Fruit fly (Drosophila melanogaster) whole organism, embryonic: ENCODE measurements around the gene Drsl5.

Experiments
- Aef1 ChIP-seq: fragments of 200-800 bp; sonication (Bioruptor generic); IDR thresholded peaks from 3 replicates; pipeline ENCODE4 v1.3.6; 2022; ENCODE audit warnings: missing biosample characterization, missing genetic modification characterization
- CG11085 ChIP-seq: fragments of 200-800 bp; sonication (Bioruptor generic); IDR thresholded peaks from 2 replicates; pipeline ENCODE4 v1.3.6; 2022; ENCODE audit warnings: missing biosample characterization, missing genetic modification characterization
- CG11456 ChIP-seq: fragments of 200-800 bp; sonication (Bioruptor generic); IDR thresholded peaks from 3 replicates; pipeline ENCODE4 v1.3.6; 2022; ENCODE audit warnings: missing biosample characterization, missing genetic modification characterization
- CG13624 ChIP-seq: fragments of 200-800 bp; sonication (Bioruptor generic); optimal IDR thresholded peaks from 2 replicates; lab custom pipeline; 2016; ENCODE audit warnings: missing biosample characterization, missing genetic modification characterization
- CG14050 ChIP-seq: fragments of 200-800 bp; sonication (Bioruptor generic); IDR thresholded peaks from 3 replicates; pipeline ENCODE4 v1.3.6; 2022; ENCODE audit warnings: missing biosample characterization, missing genetic modification characterization
- CG1602 ChIP-seq: fragments of 200-800 bp; sonication (Bioruptor generic); optimal IDR thresholded peaks from 3 replicates; lab custom pipeline; 2016; ENCODE audit warnings: missing biosample characterization, missing genetic modification characterization
- CG16813 ChIP-seq: fragments of 200-800 bp; sonication (Bioruptor generic); IDR thresholded peaks from 3 replicates; pipeline ENCODE4 v1.3.6; 2022; ENCODE audit warnings: missing biosample characterization, missing genetic modification characterization; ENCODE audit not compliant: partially characterized antibody
- CG2199 ChIP-seq: fragments of 200-800 bp; sonication (Bioruptor generic); IDR thresholded peaks from 3 replicates; pipeline ENCODE4 v1.3.6; 2022; ENCODE audit warnings: missing biosample characterization, missing genetic modification characterization
- CG2712 ChIP-seq: fragments of 200-800 bp; optimal IDR thresholded peaks from 3 replicates; lab custom pipeline; 2019; ENCODE audit warnings: missing biosample characterization, mild to moderate bottlenecking, missing genetic modification characterization, moderate library complexity
- CG30403 ChIP-seq: fragments of 200-800 bp; sonication (Bioruptor generic); optimal IDR thresholded peaks from 3 replicates; lab custom pipeline; 2016; ENCODE audit warnings: missing biosample characterization, missing genetic modification characterization
- CG34224 ChIP-seq: fragments of 200-800 bp; sonication (Bioruptor generic); IDR thresholded peaks from 3 replicates; pipeline ENCODE4 v1.3.6; 2022; ENCODE audit warnings: missing biosample characterization, missing genetic modification characterization; ENCODE audit not compliant: partially characterized antibody
- CG34422 ChIP-seq: fragments of 200-800 bp; sonication (Bioruptor generic); IDR thresholded peaks from 3 replicates; pipeline ENCODE4 v1.3.6; 2022; ENCODE audit warnings: missing biosample characterization, missing genetic modification characterization
- CG4360 ChIP-seq: fragments of 200-800 bp; sonication (Bioruptor generic); IDR thresholded peaks from 2 replicates; pipeline ENCODE4 v1.3.6; 2022; ENCODE audit warnings: missing biosample characterization, missing genetic modification characterization
- CG4404 ChIP-seq: fragments of 200-800 bp; sonication (Bioruptor generic); IDR thresholded peaks from 2 replicates; pipeline ENCODE4 v1.3.6; 2022; ENCODE audit warnings: missing biosample characterization, missing genetic modification characterization
- CG7357 ChIP-seq: fragments of 200-800 bp; sonication (Bioruptor generic); IDR thresholded peaks from 3 replicates; pipeline ENCODE4 v1.3.6; 2022; ENCODE audit warnings: missing biosample characterization, missing genetic modification characterization
- CG7372 ChIP-seq: fragments of 200-800 bp; sonication (Bioruptor generic); IDR thresholded peaks from 2 replicates; pipeline ENCODE4 v1.3.6; 2022; ENCODE audit warnings: missing biosample characterization, missing genetic modification characterization
- CG8765 ChIP-seq: fragments of 200-800 bp; sonication (Bioruptor generic); IDR thresholded peaks from 2 replicates; pipeline ENCODE4 v1.3.6; 2022; ENCODE audit warnings: missing biosample characterization, missing genetic modification characterization
- CG9797 ChIP-seq: fragments of 200-800 bp; sonication (Bioruptor generic); optimal IDR thresholded peaks from 3 replicates; lab custom pipeline; 2018; ENCODE audit warnings: missing biosample characterization, mild to moderate bottlenecking, missing genetic modification characterization
- Dll ChIP-seq: fragments of 200-800 bp; sonication (Bioruptor generic); IDR thresholded peaks from 4 replicates; pipeline ENCODE4 v1.3.6; 2022; ENCODE audit warnings: missing biosample characterization, missing genetic modification characterization; ENCODE audit not compliant: partially characterized antibody
- Drgx ChIP-seq: fragments of 200-800 bp; sonication (Bioruptor generic); IDR thresholded peaks from 2 replicates; pipeline ENCODE4 v1.3.6; 2022; ENCODE audit warnings: missing biosample characterization, missing genetic modification characterization
- E2f2 ChIP-seq: fragments of 200-800 bp; sonication (Bioruptor generic); IDR thresholded peaks from 2 replicates; pipeline ENCODE4 v1.3.6; 2022; ENCODE audit warnings: missing biosample characterization, missing genetic modification characterization
- HLH4C ChIP-seq: fragments of 200-800 bp; sonication (Bioruptor generic); IDR thresholded peaks from 3 replicates; pipeline ENCODE4 v1.3.6; 2022; ENCODE audit warnings: missing biosample characterization, missing genetic modification characterization; ENCODE audit not compliant: partially characterized antibody
- Jarid2 ChIP-seq: fragments of 200-800 bp; sonication (Bioruptor generic); optimal IDR thresholded peaks from 3 replicates; lab custom pipeline; 2017; ENCODE audit warnings: mild to moderate bottlenecking, missing biosample characterization, missing genetic modification reagents, missing genetic modification characterization
- Kr ChIP-seq: fragments of 200-800 bp; sonication (Bioruptor generic); optimal IDR thresholded peaks from 2 replicates; lab custom pipeline; 2017; ENCODE audit warnings: missing biosample characterization, mild to moderate bottlenecking, missing genetic modification characterization
- NFAT ChIP-seq: fragments of 200-800 bp; sonication (Bioruptor generic); IDR thresholded peaks from 2 replicates; pipeline ENCODE4 v1.3.6; 2022; ENCODE audit warnings: missing biosample characterization, missing genetic modification characterization
- Nf-YC ChIP-seq: fragments of 200-800 bp; optimal IDR thresholded peaks from 3 replicates; lab custom pipeline; 2019; ENCODE audit warnings: missing biosample characterization, mild to moderate bottlenecking, missing genetic modification characterization, moderate library complexity
- NfI ChIP-seq: fragments of 200-800 bp; sonication (Bioruptor generic); optimal IDR thresholded peaks from 3 replicates; lab custom pipeline; 2018; ENCODE audit warnings: missing biosample characterization, mild to moderate bottlenecking, missing genetic modification characterization, moderate library complexity
- Xbp1 ChIP-seq: fragments of 200-800 bp; sonication (Bioruptor generic); optimal IDR thresholded peaks from 3 replicates; lab custom pipeline; 2016; ENCODE audit warnings: missing biosample characterization, mild to moderate bottlenecking, missing genetic modification characterization
- Xrp1 ChIP-seq: fragments of 200-800 bp; sonication (Bioruptor generic); IDR thresholded peaks from 2 replicates; pipeline ENCODE4 v1.3.6; 2022; ENCODE audit warnings: missing biosample characterization, missing genetic modification characterization
- amos ChIP-seq: fragments of 200-800 bp; sonication (Bioruptor generic); IDR thresholded peaks from 2 replicates; pipeline ENCODE4 v1.3.6; 2022; ENCODE audit warnings: missing biosample characterization, missing genetic modification characterization; ENCODE audit not compliant: partially characterized antibody
- ato ChIP-seq: fragments of 200-800 bp; sonication (Bioruptor generic); IDR thresholded peaks from 2 replicates; pipeline ENCODE4 v1.3.6; 2022; ENCODE audit warnings: missing biosample characterization, missing genetic modification characterization; ENCODE audit not compliant: partially characterized antibody
- br ChIP-seq: fragments of >200 bp; optimal IDR thresholded peaks from 2 replicates; lab custom pipeline; 2017
- cg ChIP-seq: fragments of 200-800 bp; sonication (Bioruptor generic); optimal IDR thresholded peaks from 3 replicates; lab custom pipeline; 2019; ENCODE audit warnings: missing biosample characterization, mild to moderate bottlenecking, missing genetic modification characterization, moderate library complexity
- dpn ChIP-seq, 2 experiments: fragments of 200-800 bp; sonication (Bioruptor generic); optimal IDR thresholded peaks; 3 replicates each; lab custom pipeline; 2016; ENCODE audit warnings: missing biosample characterization in 2 of 2, missing genetic modification characterization in 2 of 2
- eve ChIP-seq, 2 experiments: fragments of >200 bp; optimal IDR thresholded peaks; 2 replicates each; lab custom pipeline; 2017; ENCODE audit warnings: missing biosample characterization in 2 of 2, missing genetic modification characterization in 2 of 2
- exex ChIP-seq: fragments of 200-800 bp; sonication (Bioruptor generic); optimal IDR thresholded peaks from 4 replicates; lab custom pipeline; 2018; ENCODE audit warnings: missing biosample characterization, mild to moderate bottlenecking, missing genetic modification characterization, moderate library complexity
- fd64A ChIP-seq: fragments of 200-800 bp; sonication (Bioruptor generic); optimal IDR thresholded peaks from 3 replicates; lab custom pipeline; 2018; ENCODE audit warnings: missing biosample characterization, mild to moderate bottlenecking, missing genetic modification characterization
- kay ChIP-seq: fragments of 200-800 bp; sonication (Bioruptor generic); optimal IDR thresholded peaks from 2 replicates; lab custom pipeline; 2016; ENCODE audit warnings: missing biosample characterization, missing genetic modification characterization
- klu ChIP-seq: fragments of 200-800 bp; sonication (Bioruptor generic); IDR thresholded peaks from 2 replicates; pipeline ENCODE4 v1.3.6; 2022; ENCODE audit warnings: missing biosample characterization, missing genetic modification characterization
- lilli ChIP-seq: fragments of 200-800 bp; sonication (Bioruptor generic); optimal IDR thresholded peaks from 3 replicates; lab custom pipeline; 2016; ENCODE audit warnings: missing biosample characterization, missing genetic modification characterization
- nerfin-1 ChIP-seq: fragments of 200-800 bp; sonication (Bioruptor generic); optimal IDR thresholded peaks from 3 replicates; lab custom pipeline; 2019; ENCODE audit warnings: missing biosample characterization, mild to moderate bottlenecking, missing genetic modification characterization, moderate library complexity
- odd ChIP-seq: fragments of 200-800 bp; sonication (Bioruptor generic); optimal IDR thresholded peaks from 2 replicates; lab custom pipeline; 2017; ENCODE audit warnings: missing biosample characterization, mild to moderate bottlenecking, missing genetic modification characterization
- org-1 ChIP-seq: fragments of 200-800 bp; sonication (Bioruptor generic); optimal IDR thresholded peaks from 2 replicates; lab custom pipeline; 2017; ENCODE audit warnings: missing biosample characterization, missing genetic modification characterization
- pan ChIP-seq, 4 experiments: fragments of >200 bp in 3 of 4; fragments of 200-800 bp in 1 of 4; sonication (Bioruptor generic) in 1 of 4; optimal IDR thresholded peaks in 3 of 4; IDR thresholded peaks in 1 of 4; 2 replicates each; pipeline versions ENCODE4 v1.3.6 to Lab custom; 2017 to 2022; ENCODE audit warnings: missing biosample characterization in 2 of 4, missing genetic modification characterization in 2 of 4, mixed read lengths in 1 of 4
- phol ChIP-seq: fragments of 200-800 bp; sonication (Bioruptor generic); optimal IDR thresholded peaks from 3 replicates; lab custom pipeline; 2018; ENCODE audit warnings: missing biosample characterization, mild to moderate bottlenecking, missing genetic modification characterization, moderate library complexity
- pita ChIP-seq: fragments of 200-800 bp; sonication (Bioruptor generic); optimal IDR thresholded peaks from 2 replicates; lab custom pipeline; 2017; ENCODE audit warnings: missing biosample characterization, mild to moderate bottlenecking, missing genetic modification characterization
- sd ChIP-seq: fragments of 200-800 bp; sonication (Bioruptor generic); optimal IDR thresholded peaks from 3 replicates; lab custom pipeline; 2018; ENCODE audit warnings: missing biosample characterization, mild to moderate bottlenecking, missing genetic modification characterization, moderate library complexity
- seq ChIP-seq: fragments of 200-800 bp; sonication (Bioruptor generic); IDR thresholded peaks from 2 replicates; pipeline ENCODE4 v1.3.6; 2022; ENCODE audit warnings: missing biosample characterization, missing genetic modification characterization
- sna ChIP-seq: fragments of 200-800 bp; sonication (Bioruptor generic); IDR thresholded peaks from 2 replicates; pipeline ENCODE4 v1.3.6; 2022; ENCODE audit warnings: missing biosample characterization, missing genetic modification characterization; ENCODE audit not compliant: partially characterized antibody
- ssp ChIP-seq: fragments of 200-800 bp; sonication (Bioruptor generic); IDR thresholded peaks from 2 replicates; pipeline ENCODE4 v1.3.6; 2022; ENCODE audit warnings: missing biosample characterization, missing genetic modification characterization
- yki ChIP-seq: fragments of >200 bp; optimal IDR thresholded peaks from 3 replicates; lab custom pipeline; 2018

Gene Drsl5

dm6 chr3L:3334784-3335183, 18.2 kb downstream of the Drsl5 start, which contains the start of gene CG14969:
CG14969 (minus strand) TSS chr3L:3334978.
- no peak for TF ChIP-seq kay (GFP tag; lab: Kevin White, UChicago)
- no peak for TF ChIP-seq CG4360 (GFP tag; lab: Robert Waterston, UW)
- no peak for TF ChIP-seq CG13624
- no peak for TF ChIP-seq CG7357 (GFP tag; lab: Robert Waterston, UW)
- no peak for TF ChIP-seq CG14050
- TF ChIP-seq Drgx (GFP tag; lab: Robert Waterston, UW), result no peak
- TF ChIP-seq HLH4C (GFP tag; lab: Robert Waterston, UW), result 0 out of 3 replicates have a peak, but pooled peaks have one; percentile 24
- TF ChIP-seq seq (GFP tag; lab: Robert Waterston, UW), result no peak
- TF ChIP-seq CG34224, result peak; percentile 41
- no peak for TF ChIP-seq CG2199 (GFP tag; lab: Robert Waterston, UW)
- no peak for TF ChIP-seq sd
- no peak for TF ChIP-seq CG11456 (GFP tag; lab: Robert Waterston, UW)
- no peak for TF ChIP-seq cg (GFP tag; lab: Kevin White, UChicago)
- TF ChIP-seq ssp (GFP tag; lab: Robert Waterston, UW), result no peak
- no peak for TF ChIP-seq eve (GFP tag; optimal IDR thresholded peaks at IDR 0.05; lab: Kevin White, UChicago)
- TF ChIP-seq NFAT (GFP tag; lab: Robert Waterston, UW), result no peak
- no peak for TF ChIP-seq CG8765 (GFP tag; lab: Robert Waterston, UW)
- no peak; the same call in 1 of the 2 replicates for TF ChIP-seq ato (GFP tag; lab: Robert Waterston, UW)
- no peak for TF ChIP-seq Aef1 (GFP tag; lab: Robert Waterston, UW)
- no peak for TF ChIP-seq sna (GFP tag; lab: Robert Waterston, UW)
- TF ChIP-seq phol, result peak; percentile 24
- TF ChIP-seq CG11085, result no peak
- no peak for TF ChIP-seq CG34422
- TF ChIP-seq CG30403 (GFP tag; lab: Kevin White, UChicago), result no peak
- TF ChIP-seq Xbp1 (GFP tag; lab: Kevin White, UChicago), result peak; percentile 10
- TF ChIP-seq klu, result no peak
- TF ChIP-seq Xrp1, result no peak
- TF ChIP-seq CG4404 (GFP tag; lab: Robert Waterston, UW), result no peak
- TF ChIP-seq Nf-YC, result no peak
- no peak for TF ChIP-seq pan (optimal IDR thresholded peaks at IDR 0.05; lab: Kevin White, UChicago)
- no peak for TF ChIP-seq pan (GFP tag; optimal IDR thresholded peaks at IDR 0.05 in 1 of 2, IDR thresholded peaks at IDR 0.05 in 1 of 2)
- TF ChIP-seq E2f2 (GFP tag; lab: Robert Waterston, UW), result peak; percentile 95
- no peak for TF ChIP-seq pita (GFP tag; lab: Kevin White, UChicago)
- TF ChIP-seq exex (tag; lab: Kevin White, UChicago), result no peak
- TF ChIP-seq amos (GFP tag; lab: Robert Waterston, UW), result peak; percentile 50; the same call in 1 of the 2 replicates
- 0 out of 3 replicates have a peak, but pooled peaks have one; percentile 25 for TF ChIP-seq CG16813
- no peak for TF ChIP-seq NfI (GFP tag; lab: Kevin White, UChicago)
- TF ChIP-seq Kr (GFP tag; lab: Kevin White, UChicago), result no peak
- TF ChIP-seq yki (lab: Kevin White, UChicago), result no peak
- no peak for TF ChIP-seq org-1 (GFP tag; lab: Kevin White, UChicago)
- TF ChIP-seq CG2712, result peak; percentile 15
- TF ChIP-seq CG1602 (GFP tag; lab: Kevin White, UChicago), result no peak
- no peak for TF ChIP-seq br (lab: Kevin White, UChicago)
- TF ChIP-seq odd (GFP tag; lab: Kevin White, UChicago), result no peak
- TF ChIP-seq CG9797 (GFP tag; lab: Kevin White, UChicago), result peak; percentile 10
- TF ChIP-seq fd64A, result no peak
- peak in 1 of 2 experiments; percentile 32 for TF ChIP-seq dpn (GFP tag; optimal IDR thresholded peaks at IDR 0.05; lab: Kevin White, UChicago)
- TF ChIP-seq CG7372 (GFP tag; lab: Robert Waterston, UW), result no peak
- TF ChIP-seq Dll (GFP tag; lab: Robert Waterston, UW), result peak; percentile 52; the same call in 1 of the 4 replicates
- TF ChIP-seq Jarid2 (GFP tag; lab: Kevin White, UChicago), result no peak
- no peak for TF ChIP-seq nerfin-1 (tag; lab: Kevin White, UChicago)
- TF ChIP-seq lilli (GFP tag; lab: Kevin White, UChicago), result peak; percentile 15
